Worm (Caenorhabditis elegans): ENCODE results near the gene ttr-53.

DNA sequence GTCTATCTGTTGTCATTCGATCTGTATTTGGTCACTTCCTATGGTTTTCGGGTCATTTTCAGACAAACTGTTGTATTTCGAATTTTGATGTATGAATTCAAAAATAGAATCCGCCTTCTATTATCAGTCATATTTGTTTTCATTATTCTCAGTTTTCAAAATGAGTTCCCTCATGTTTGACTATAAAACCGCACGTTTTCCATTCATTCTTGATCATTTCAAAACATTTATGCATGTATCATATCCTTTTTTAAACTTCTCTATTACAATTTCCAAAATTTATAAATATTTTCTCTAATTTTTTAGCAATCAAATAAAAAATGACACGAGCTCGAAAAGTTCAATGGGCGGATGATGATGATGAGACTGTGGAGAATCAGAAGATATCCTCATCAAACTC is 20.0 kb upstream of the ttr-53 start, which contains the start of gene K08F4.12:
- no peak for TF ChIP-seq unc-39 (tag; optimal IDR thresholded peaks at IDR 0.05)
- no peak for TF ChIP-seq ama-1 (optimal IDR thresholded peaks at IDR 0.05)
- TF ChIP-seq egl-27 (tag; optimal IDR thresholded peaks at IDR 0.05) = no peak
- TF ChIP-seq fos-1 (tag; optimal IDR thresholded peaks at IDR 0.05) = no peak
- no peak for TF ChIP-seq lin-15B (tag; optimal IDR thresholded peaks at IDR 0.05)
- TF ChIP-seq fkh-10 (GFP tag; optimal IDR thresholded peaks at IDR 0.05) = no peak
